Worm (Caenorhabditis elegans) whole organism, L2 larva: ENCODE data around the gene T25B9.2.
A peak's percentile ranks its signal among the peaks of the same experiment; 100 is the strongest.

Source experiments
- F13H6.1 ChIP-seq: sonication (generic microtip); optimal IDR thresholded peaks from 2 replicates; lab custom pipeline; 2016; ENCODE audit warnings: missing genetic modification characterization, missing compliant biosample characterization
- R02D3.7 ChIP-seq: fragments of 150-350 bp; optimal IDR thresholded peaks from 2 replicates; lab custom pipeline; 2014; ENCODE audit warnings: missing biosample characterization, missing genetic modification characterization
- Y55F3AM.14 ChIP-seq: fragments of 200-800 bp; sonication (Bioruptor generic); optimal IDR thresholded peaks from 2 replicates; lab custom pipeline; 2018; ENCODE audit warnings: mild to moderate bottlenecking, missing genetic modification characterization, missing compliant biosample characterization
- ZK546.5 ChIP-seq: sonication (generic microtip); optimal IDR thresholded peaks from 2 replicates; lab custom pipeline; 2017; ENCODE audit warnings: missing biosample characterization, missing genetic modification characterization
- alr-1 ChIP-seq: fragments of 150-350 bp; optimal IDR thresholded peaks from 2 replicates; lab custom pipeline; 2014; ENCODE audit warnings: missing biosample characterization, missing genetic modification characterization
- aly-2 ChIP-seq: fragments of 150-350 bp; optimal IDR thresholded peaks from 2 replicates; lab custom pipeline; 2014; ENCODE audit warnings: missing biosample characterization, missing genetic modification characterization
- ama-1 ChIP-seq: fragments of 150-350 bp; optimal IDR thresholded peaks from 2 replicates; lab custom pipeline; 2018; ENCODE audit warnings: inconsistent platforms
- dmd-4 ChIP-seq: sonication (generic microtip); optimal IDR thresholded peaks from 2 replicates; lab custom pipeline; 2017; ENCODE audit warnings: missing biosample characterization, missing genetic modification characterization
- egl-27 ChIP-seq: sonication (generic microtip); optimal IDR thresholded peaks from 3 replicates; lab custom pipeline; 2017; ENCODE audit warnings: missing biosample characterization, missing genetic modification reagents, missing genetic modification characterization
- fos-1 ChIP-seq: fragments of 150-350 bp; optimal IDR thresholded peaks from 2 replicates; lab custom pipeline; 2014; ENCODE audit warnings: missing biosample characterization, missing genetic modification characterization
- gmeb-1 ChIP-seq: fragments of 150-350 bp; optimal IDR thresholded peaks from 2 replicates; lab custom pipeline; 2014; ENCODE audit warnings: missing biosample characterization, missing genetic modification characterization
- lin-11 ChIP-seq: fragments of 150-350 bp; sonication (generic microtip); optimal IDR thresholded peaks from 2 replicates; lab custom pipeline; 2014; ENCODE audit warnings: missing biosample characterization, missing genetic modification characterization, inconsistent platforms, mixed read lengths
- lin-13 ChIP-seq: fragments of 150-350 bp; optimal IDR thresholded peaks from 2 replicates; lab custom pipeline; 2014; ENCODE audit warnings: missing biosample characterization, missing genetic modification reagents, missing genetic modification characterization
- lin-39 ChIP-seq: fragments of 150-350 bp; optimal IDR thresholded peaks from 2 replicates; lab custom pipeline; 2014; ENCODE audit warnings: missing biosample characterization, missing genetic modification reagents, missing genetic modification characterization
- mab-5 ChIP-seq: fragments of 150-350 bp; optimal IDR thresholded peaks from 2 replicates; lab custom pipeline; 2014; ENCODE audit warnings: missing biosample characterization, missing genetic modification characterization
- mbf-1 ChIP-seq: sonication (generic microtip); optimal IDR thresholded peaks from 2 replicates; lab custom pipeline; 2017; ENCODE audit warnings: missing biosample characterization, missing genetic modification characterization
- mdl-1 ChIP-seq, 2 experiments: fragments of 150-350 bp in 1 of 2; sonication (generic microtip) in 1 of 2; optimal IDR thresholded peaks; 2 replicates each; lab custom pipeline; 2017; ENCODE audit warnings: missing biosample characterization in 2 of 2, missing genetic modification characterization in 2 of 2
- nhr-10 ChIP-seq: sonication (generic microtip); optimal IDR thresholded peaks from 2 replicates; lab custom pipeline; 2017; ENCODE audit warnings: missing biosample characterization, missing genetic modification characterization
- nhr-11 ChIP-seq: fragments of 150-350 bp; optimal IDR thresholded peaks from 2 replicates; lab custom pipeline; 2014; ENCODE audit warnings: missing biosample characterization, missing genetic modification characterization
- nhr-129 ChIP-seq: fragments of 150-350 bp; optimal IDR thresholded peaks from 2 replicates; lab custom pipeline; 2014; ENCODE audit warnings: missing biosample characterization, missing genetic modification characterization
- nhr-23 ChIP-seq: fragments of 150-350 bp; optimal IDR thresholded peaks from 2 replicates; lab custom pipeline; 2014; ENCODE audit warnings: missing biosample characterization, missing genetic modification reagents, missing genetic modification characterization
- nhr-237 ChIP-seq: fragments of 150-350 bp; optimal IDR thresholded peaks from 2 replicates; lab custom pipeline; 2014; ENCODE audit warnings: missing biosample characterization, missing genetic modification characterization
- nhr-6 ChIP-seq: fragments of 150-350 bp; optimal IDR thresholded peaks from 2 replicates; lab custom pipeline; 2014; ENCODE audit warnings: missing biosample characterization, missing genetic modification characterization
- nhr-77 ChIP-seq: fragments of 150-350 bp; optimal IDR thresholded peaks from 2 replicates; lab custom pipeline; 2014; ENCODE audit warnings: missing biosample characterization, missing genetic modification characterization
- peb-1 ChIP-seq: fragments of 150-350 bp; optimal IDR thresholded peaks from 2 replicates; lab custom pipeline; 2014; ENCODE audit warnings: missing biosample characterization, missing genetic modification characterization
- sem-4 ChIP-seq: fragments of 150-350 bp; optimal IDR thresholded peaks from 2 replicates; lab custom pipeline; 2014; ENCODE audit warnings: missing biosample characterization, missing genetic modification reagents, missing genetic modification characterization
- skn-1 ChIP-seq: sonication (generic microtip); optimal IDR thresholded peaks from 2 replicates; lab custom pipeline; 2017; ENCODE audit warnings: missing biosample characterization, missing genetic modification characterization
- sma-3 ChIP-seq: sonication (generic microtip); optimal IDR thresholded peaks from 2 replicates; lab custom pipeline; 2016; ENCODE audit warnings: missing genetic modification reagents, missing genetic modification characterization, missing compliant biosample characterization
- sma-9 ChIP-seq, 2 experiments: fragments of 150-350 bp in 1 of 2; sonication (generic microtip) in 1 of 2; optimal IDR thresholded peaks; 2 replicates each; lab custom pipeline; 2014 to 2016; ENCODE audit warnings: missing genetic modification characterization in 2 of 2, mild to moderate bottlenecking in 1 of 2, missing biosample characterization in 1 of 2, missing compliant biosample characterization in 1 of 2, missing genetic modification reagents in 1 of 2, moderate library complexity in 1 of 2
- snpc-4 ChIP-seq: fragments of 150-350 bp; optimal IDR thresholded peaks from 2 replicates; lab custom pipeline; 2014; ENCODE audit warnings: missing biosample characterization, missing genetic modification characterization
- unc-39 ChIP-seq: fragments of 150-350 bp; optimal IDR thresholded peaks from 2 replicates; lab custom pipeline; 2014; ENCODE audit warnings: missing biosample characterization, missing genetic modification characterization
- unc-55 ChIP-seq: fragments of 150-350 bp; sonication (generic microtip); optimal IDR thresholded peaks from 3 replicates; lab custom pipeline; 2014; ENCODE audit warnings: missing biosample characterization, missing genetic modification reagents, missing genetic modification characterization
- unc-62 ChIP-seq: fragments of 150-350 bp; optimal IDR thresholded peaks from 2 replicates; lab custom pipeline; 2014; ENCODE audit warnings: missing biosample characterization, missing genetic modification reagents, missing genetic modification characterization
- zag-1 ChIP-seq: fragments of 150-350 bp; optimal IDR thresholded peaks from 2 replicates; lab custom pipeline; 2014; ENCODE audit warnings: missing biosample characterization, missing genetic modification characterization
- ztf-1 ChIP-seq: fragments of 200-800 bp; sonication (Bioruptor generic); conservative IDR thresholded peaks from 2 replicates; pipeline ENCODE4 v1.3.6; 2022; ENCODE audit warnings: missing genetic modification characterization, missing compliant biosample characterization
- ztf-4 ChIP-seq: fragments of 150-350 bp; optimal IDR thresholded peaks from 2 replicates; lab custom pipeline; 2014; ENCODE audit warnings: missing biosample characterization, missing genetic modification characterization

Gene T25B9.2

ce11 chrIV:10734527-10735436, 16.9 kb downstream of the T25B9.2 start, which contains the start of the genes orc-5 and cyb-1 (continued):
- TF ChIP-seq ZK546.5 (no peak), nhr-11 (no peak), nhr-129 (peak; percentile 81), nhr-237 (tag; lab: Kevin White, UChicago) (no peak), ama-1 (lab: Kevin White, UChicago) (no peak), unc-55 (GFP tag; lab: Kevin White, UChicago) (peak; percentile 93), R02D3.7 (tag; lab: Kevin White, UChicago) (no peak), unc-39 (tag; lab: Kevin White, UChicago) (no peak), lin-11 (peak; percentile 59), gmeb-1 (tag; lab: Kevin White, UChicago) (peak; percentile 98), unc-62 (GFP tag; lab: Kevin White, UChicago) (no peak), nhr-10 (tag; lab: Kevin White, UChicago) (no peak), mbf-1 (no peak), egl-27 (no peak), sma-9 (GFP tag; optimal IDR thresholded peaks at IDR 0.05; lab: Kevin White, UChicago) (peak; percentile 78), sma-9 (tag; optimal IDR thresholded peaks at IDR 0.05; lab: Kevin White, UChicago) (no peak), peb-1 (tag; lab: Kevin White, UChicago) (no peak), dmd-4 (tag; lab: Kevin White, UChicago) (no peak), nhr-77 (tag; lab: Kevin White, UChicago) (no peak), F13H6.1 (tag; lab: Kevin White, UChicago) (no peak), mdl-1 (tag; optimal IDR thresholded peaks at IDR 0.05; lab: Kevin White, UChicago) (peak in 1 of 2 experiments; percentile 19), fos-1 (tag; lab: Kevin White, UChicago) (peak; percentile 5), skn-1 (no peak), snpc-4 (tag; lab: Kevin White, UChicago) (peak; percentile 31), zag-1 (tag; lab: Kevin White, UChicago) (no peak), nhr-23 (tag; lab: Kevin White, UChicago) (no peak), ztf-1 (GFP tag; lab: Robert Waterston, UW) (no peak), ztf-4 (tag; lab: Kevin White, UChicago) (peak; percentile 42), Y55F3AM.14 (GFP tag; lab: Kevin White, UChicago) (no peak)

- TF ChIP-seq alr-1 (tag; lab: Kevin White, UChicago): no peak
- TF ChIP-seq R02D3.7 (tag; lab: Kevin White, UChicago): no peak
- no peak for TF ChIP-seq gmeb-1 (tag; lab: Kevin White, UChicago)
- TF ChIP-seq peb-1 (tag; lab: Kevin White, UChicago): no peak
These were observed 23.9 kb downstream of the T25B9.2 start, which contains the start of gene ZC168.2 for ce11 chrIV:10727734-10728133. ZC168.2 (plus strand) TSS chrIV:10728034.

ce11 chrIV:10718865-10719264, 32.8 kb downstream of the T25B9.2 start:
- TF ChIP-seq unc-39 (tag; lab: Kevin White, UChicago) (no peak), mdl-1 (tag; optimal IDR thresholded peaks at IDR 0.05; lab: Kevin White, UChicago) (no peak), aly-2 (tag; lab: Kevin White, UChicago) (no peak), mab-5 (tag; lab: Kevin White, UChicago) (no peak), sma-9 (GFP tag; optimal IDR thresholded peaks at IDR 0.05; lab: Kevin White, UChicago) (no peak), sma-9 (tag; optimal IDR thresholded peaks at IDR 0.05; lab: Kevin White, UChicago) (no peak), lin-39 (tag; lab: Kevin White, UChicago) (no peak), lin-13 (GFP tag; lab: Kevin White, UChicago) (no peak), sma-3 (no peak), nhr-6 (tag; lab: Kevin White, UChicago) (no peak), R02D3.7 (tag; lab: Kevin White, UChicago) (no peak), gmeb-1 (tag; lab: Kevin White, UChicago) (no peak), sem-4 (tag; lab: Kevin White, UChicago) (no peak)
